Fruit fly (Drosophila melanogaster): ENCODE measurements around the gene CG15554.

The CG15554 gene

dm6 chr3R:31168968-31169367 is 43.0 kb downstream of the CG15554 start, which contains the start of gene stops (continued):
- TF ChIP-seq trh (GFP tag; optimal IDR thresholded peaks at IDR 0.05) (peak; percentile 29), Opbp (GFP tag; IDR thresholded peaks at IDR 0.05; ENCODE audit: partially characterized antibody) (no peak), pfk (GFP tag; optimal IDR thresholded peaks at IDR 0.05) (peak; percentile 62), oc (tag; optimal IDR thresholded peaks at IDR 0.05) (no peak), fd64A (GFP tag; optimal IDR thresholded peaks at IDR 0.05) (peak; percentile 67), CG11695 (GFP tag; IDR thresholded peaks at IDR 0.05) (peak; percentile 84), kay (GFP tag; optimal IDR thresholded peaks at IDR 0.05) (no peak), en (GFP tag; optimal IDR thresholded peaks at IDR 0.05) (no peak), pnt (GFP tag; optimal IDR thresholded peaks at IDR 0.05) (no peak), CG31441 (GFP tag; IDR thresholded peaks at IDR 0.05) (peak; percentile 23; the same call in 1 of the 2 replicates), tio (GFP tag; optimal IDR thresholded peaks at IDR 0.05) (peak; percentile 48), ind (GFP tag; optimal IDR thresholded peaks at IDR 0.05) (no peak), sqz (GFP tag; optimal IDR thresholded peaks at IDR 0.05) (peak; percentile 50), Six4 (GFP tag; optimal IDR thresholded peaks at IDR 0.05) (peak; percentile 14), CG14441 (GFP tag; IDR thresholded peaks at IDR 0.05) (no peak), CG10979 (tag; optimal IDR thresholded peaks at IDR 0.05) (no peak), gsb (GFP tag; IDR thresholded peaks at IDR 0.05) (no peak), CG11398 (GFP tag; optimal IDR thresholded peaks at IDR 0.05) (no peak), CG1647 (GFP tag; optimal IDR thresholded peaks at IDR 0.05) (peak; percentile 6), CG8944 (GFP tag; optimal IDR thresholded peaks at IDR 0.05) (peak; percentile 6), NFAT (GFP tag; IDR thresholded peaks at IDR 0.05) (no peak), CG31365 (tag; optimal IDR thresholded peaks at IDR 0.05) (peak; percentile 58), CG16863 (GFP tag; optimal IDR thresholded peaks at IDR 0.05) (peak; percentile 57), Ssrp (tag; optimal IDR thresholded peaks at IDR 0.05) (no peak), vvl (GFP tag; IDR thresholded peaks at IDR 0.05) (peak; percentile 50), Dek (tag; optimal IDR thresholded peaks at IDR 0.05) (no peak), sim (GFP tag; IDR thresholded peaks at IDR 0.05) (no peak), Fer2 (tag; optimal IDR thresholded peaks at IDR 0.05) (no peak), Atf-2 (GFP tag; optimal IDR thresholded peaks at IDR 0.05) (no peak), Hey (tag; optimal IDR thresholded peaks at IDR 0.05) (no peak), Meics (GFP tag; optimal IDR thresholded peaks at IDR 0.05) (peak; percentile 65), hb (GFP tag; IDR thresholded peaks at IDR 0.05; ENCODE audit: partially characterized antibody) (no peak), jumu (GFP tag; optimal IDR thresholded peaks at IDR 0.05) (no peak), ash1 (GFP tag; optimal IDR thresholded peaks at IDR 0.05) (no peak), zfh2 (GFP tag; optimal IDR thresholded peaks at IDR 0.05) (no peak), Hr51 (GFP tag; optimal IDR thresholded peaks at IDR 0.05) (peak in 1 of 2 experiments; percentile 17), schlank (tag; optimal IDR thresholded peaks at IDR 0.05) (no peak), sob (GFP tag; IDR thresholded peaks at IDR 0.05) (0 out of 2 replicates have a peak, but pooled peaks have one; percentile 30), Gug (GFP tag; IDR thresholded peaks at IDR 0.05) (no peak), insv (GFP tag; optimal IDR thresholded peaks at IDR 0.05) (no peak), cg (GFP tag; optimal IDR thresholded peaks at IDR 0.05) (no peak), sens (GFP tag) (peak; percentile 90), Elba2 (GFP tag; optimal IDR thresholded peaks at IDR 0.05) (no peak), Lhr (GFP tag; optimal IDR thresholded peaks at IDR 0.05) (no peak), stc (GFP tag; IDR thresholded peaks at IDR 0.05) (no peak), Hmx (GFP tag; optimal IDR thresholded peaks at IDR 0.05) (no peak), Hr78 (GFP tag; optimal IDR thresholded peaks at IDR 0.05) (no peak), Vsx1 (GFP tag; optimal IDR thresholded peaks at IDR 0.05) (peak; percentile 11), sr (GFP tag; IDR thresholded peaks at IDR 0.05) (no peak), B-H1 (GFP tag; IDR thresholded peaks at IDR 0.05) (no peak), CG2712 (tag; optimal IDR thresholded peaks at IDR 0.05) (no peak), Hand (GFP tag; optimal IDR thresholded peaks at IDR 0.05) (no peak)
